Worm (Caenorhabditis elegans) whole organism, L2 larva: ENCODE data around the gene srh-140.

Experiments used
- C34F6.9 ChIP-seq: fragments of 150-350 bp; optimal IDR thresholded peaks from 2 replicates; lab custom pipeline; 2014; ENCODE audit warnings: missing biosample characterization, missing genetic modification characterization
- R02D3.7 ChIP-seq: fragments of 150-350 bp; optimal IDR thresholded peaks from 2 replicates; lab custom pipeline; 2014; ENCODE audit warnings: missing biosample characterization, missing genetic modification characterization
- Y55F3AM.14 ChIP-seq: fragments of 200-800 bp; sonication (Bioruptor generic); optimal IDR thresholded peaks from 2 replicates; lab custom pipeline; 2018; ENCODE audit warnings: mild to moderate bottlenecking, missing genetic modification characterization, missing compliant biosample characterization
- ZK546.5 ChIP-seq: sonication (generic microtip); optimal IDR thresholded peaks from 2 replicates; lab custom pipeline; 2017; ENCODE audit warnings: missing biosample characterization, missing genetic modification characterization
- alr-1 ChIP-seq: fragments of 150-350 bp; optimal IDR thresholded peaks from 2 replicates; lab custom pipeline; 2014; ENCODE audit warnings: missing biosample characterization, missing genetic modification characterization
- aly-2 ChIP-seq: fragments of 150-350 bp; optimal IDR thresholded peaks from 2 replicates; lab custom pipeline; 2014; ENCODE audit warnings: missing biosample characterization, missing genetic modification characterization
- ama-1 ChIP-seq: fragments of 150-350 bp; optimal IDR thresholded peaks from 2 replicates; lab custom pipeline; 2018; ENCODE audit warnings: inconsistent platforms
- blmp-1 ChIP-seq: sonication (generic microtip); optimal IDR thresholded peaks from 2 replicates; lab custom pipeline; 2017; ENCODE audit warnings: missing genetic modification characterization, mild to moderate bottlenecking, missing compliant biosample characterization, antibody characterized with exemption, moderate library complexity; ENCODE audit not compliant: insufficient read depth
- ceh-16 ChIP-seq: fragments of 150-350 bp; optimal IDR thresholded peaks from 2 replicates; lab custom pipeline; 2014; ENCODE audit warnings: missing biosample characterization, missing genetic modification characterization
- ceh-82 ChIP-seq: fragments of 150-350 bp; optimal IDR thresholded peaks from 2 replicates; lab custom pipeline; 2014; ENCODE audit warnings: missing biosample characterization, missing genetic modification characterization
- crh-2 ChIP-seq: sonication (generic microtip); optimal IDR thresholded peaks from 2 replicates; lab custom pipeline; 2017; ENCODE audit warnings: missing biosample characterization, missing genetic modification characterization
- dmd-4 ChIP-seq: sonication (generic microtip); optimal IDR thresholded peaks from 2 replicates; lab custom pipeline; 2017; ENCODE audit warnings: missing biosample characterization, missing genetic modification characterization
- egl-27 ChIP-seq: sonication (generic microtip); optimal IDR thresholded peaks from 3 replicates; lab custom pipeline; 2017; ENCODE audit warnings: missing biosample characterization, missing genetic modification reagents, missing genetic modification characterization
- elt-1 ChIP-seq: fragments of 150-350 bp; optimal IDR thresholded peaks from 2 replicates; lab custom pipeline; 2014; ENCODE audit warnings: missing biosample characterization, missing genetic modification characterization
- elt-3 ChIP-seq: sonication (generic microtip); optimal IDR thresholded peaks from 2 replicates; lab custom pipeline; 2017; ENCODE audit warnings: missing biosample characterization, missing genetic modification characterization
- lin-11 ChIP-seq: fragments of 150-350 bp; sonication (generic microtip); optimal IDR thresholded peaks from 2 replicates; lab custom pipeline; 2014; ENCODE audit warnings: missing biosample characterization, missing genetic modification characterization, inconsistent platforms, mixed read lengths
- lin-13 ChIP-seq: fragments of 150-350 bp; optimal IDR thresholded peaks from 2 replicates; lab custom pipeline; 2014; ENCODE audit warnings: missing biosample characterization, missing genetic modification reagents, missing genetic modification characterization
- lsy-2 ChIP-seq, 2 experiments: fragments of 150-350 bp in 1 of 2; sonication (generic microtip) in 1 of 2; optimal IDR thresholded peaks; 2 replicates each; lab custom pipeline; 2014 to 2017; ENCODE audit warnings: missing biosample characterization in 2 of 2, missing genetic modification characterization in 2 of 2
- mab-5 ChIP-seq: fragments of 150-350 bp; optimal IDR thresholded peaks from 2 replicates; lab custom pipeline; 2014; ENCODE audit warnings: missing biosample characterization, missing genetic modification characterization
- mbf-1 ChIP-seq: sonication (generic microtip); optimal IDR thresholded peaks from 2 replicates; lab custom pipeline; 2017; ENCODE audit warnings: missing biosample characterization, missing genetic modification characterization
- mdl-1 ChIP-seq, 2 experiments: fragments of 150-350 bp in 1 of 2; sonication (generic microtip) in 1 of 2; optimal IDR thresholded peaks; 2 replicates each; lab custom pipeline; 2017; ENCODE audit warnings: missing biosample characterization in 2 of 2, missing genetic modification characterization in 2 of 2
- nhr-10 ChIP-seq: sonication (generic microtip); optimal IDR thresholded peaks from 2 replicates; lab custom pipeline; 2017; ENCODE audit warnings: missing biosample characterization, missing genetic modification characterization
- nhr-11 ChIP-seq: fragments of 150-350 bp; optimal IDR thresholded peaks from 2 replicates; lab custom pipeline; 2014; ENCODE audit warnings: missing biosample characterization, missing genetic modification characterization
- nhr-12 ChIP-seq: fragments of 150-350 bp; optimal IDR thresholded peaks from 2 replicates; lab custom pipeline; 2014; ENCODE audit warnings: missing biosample characterization, missing genetic modification characterization
- nhr-129 ChIP-seq: fragments of 150-350 bp; optimal IDR thresholded peaks from 2 replicates; lab custom pipeline; 2014; ENCODE audit warnings: missing biosample characterization, missing genetic modification characterization
- nhr-21 ChIP-seq: fragments of 150-350 bp; optimal IDR thresholded peaks from 2 replicates; lab custom pipeline; 2014; ENCODE audit warnings: missing biosample characterization, missing genetic modification characterization
- nhr-23 ChIP-seq: fragments of 150-350 bp; optimal IDR thresholded peaks from 2 replicates; lab custom pipeline; 2014; ENCODE audit warnings: missing biosample characterization, missing genetic modification reagents, missing genetic modification characterization
- nhr-237 ChIP-seq: fragments of 150-350 bp; optimal IDR thresholded peaks from 2 replicates; lab custom pipeline; 2014; ENCODE audit warnings: missing biosample characterization, missing genetic modification characterization
- nhr-25 ChIP-seq: fragments of 150-350 bp; sonication (generic microtip); optimal IDR thresholded peaks from 3 replicates; lab custom pipeline; 2014; ENCODE audit warnings: missing biosample characterization, missing genetic modification characterization
- nhr-6 ChIP-seq: fragments of 150-350 bp; optimal IDR thresholded peaks from 2 replicates; lab custom pipeline; 2014; ENCODE audit warnings: missing biosample characterization, missing genetic modification characterization
- nhr-77 ChIP-seq: fragments of 150-350 bp; optimal IDR thresholded peaks from 2 replicates; lab custom pipeline; 2014; ENCODE audit warnings: missing biosample characterization, missing genetic modification characterization
- peb-1 ChIP-seq: fragments of 150-350 bp; optimal IDR thresholded peaks from 2 replicates; lab custom pipeline; 2014; ENCODE audit warnings: missing biosample characterization, missing genetic modification characterization
- sem-4 ChIP-seq: fragments of 150-350 bp; optimal IDR thresholded peaks from 2 replicates; lab custom pipeline; 2014; ENCODE audit warnings: missing biosample characterization, missing genetic modification reagents, missing genetic modification characterization
- sma-3 ChIP-seq: sonication (generic microtip); optimal IDR thresholded peaks from 2 replicates; lab custom pipeline; 2016; ENCODE audit warnings: missing genetic modification reagents, missing genetic modification characterization, missing compliant biosample characterization
- sma-9 ChIP-seq, 2 experiments: fragments of 150-350 bp in 1 of 2; sonication (generic microtip) in 1 of 2; optimal IDR thresholded peaks; 2 replicates each; lab custom pipeline; 2014 to 2016; ENCODE audit warnings: missing genetic modification characterization in 2 of 2, mild to moderate bottlenecking in 1 of 2, missing biosample characterization in 1 of 2, missing compliant biosample characterization in 1 of 2, missing genetic modification reagents in 1 of 2, moderate library complexity in 1 of 2
- unc-39 ChIP-seq: fragments of 150-350 bp; optimal IDR thresholded peaks from 2 replicates; lab custom pipeline; 2014; ENCODE audit warnings: missing biosample characterization, missing genetic modification characterization
- zag-1 ChIP-seq: fragments of 150-350 bp; optimal IDR thresholded peaks from 2 replicates; lab custom pipeline; 2014; ENCODE audit warnings: missing biosample characterization, missing genetic modification characterization
- ztf-11 ChIP-seq: sonication (generic microtip); optimal IDR thresholded peaks from 2 replicates; lab custom pipeline; 2017; ENCODE audit warnings: missing biosample characterization, missing genetic modification characterization

srh-140 gene

ce11 chrV:15704745-15705144 lies 17.2 kb upstream of the srh-140 start, which contains the start of gene twk-34:
Gene twk-34, plus strand, starts transcription at chrV:15704960.
- TF ChIP-seq nhr-10 (tag; lab: Kevin White, UChicago) = no peak
- no peak for TF ChIP-seq ceh-16
- TF ChIP-seq lin-13 (GFP tag; lab: Kevin White, UChicago) = no peak
- TF ChIP-seq dmd-4 (tag; lab: Kevin White, UChicago) = no peak
- no peak for TF ChIP-seq peb-1
- no peak for TF ChIP-seq R02D3.7
- TF ChIP-seq mdl-1 (tag; optimal IDR thresholded peaks at IDR 0.05; lab: Kevin White, UChicago) = no peak
- TF ChIP-seq alr-1 (tag; lab: Kevin White, UChicago) = no peak
- TF ChIP-seq nhr-12 (tag; lab: Kevin White, UChicago) = no peak
- no peak for TF ChIP-seq nhr-11 (tag; lab: Kevin White, UChicago)

DNA sequence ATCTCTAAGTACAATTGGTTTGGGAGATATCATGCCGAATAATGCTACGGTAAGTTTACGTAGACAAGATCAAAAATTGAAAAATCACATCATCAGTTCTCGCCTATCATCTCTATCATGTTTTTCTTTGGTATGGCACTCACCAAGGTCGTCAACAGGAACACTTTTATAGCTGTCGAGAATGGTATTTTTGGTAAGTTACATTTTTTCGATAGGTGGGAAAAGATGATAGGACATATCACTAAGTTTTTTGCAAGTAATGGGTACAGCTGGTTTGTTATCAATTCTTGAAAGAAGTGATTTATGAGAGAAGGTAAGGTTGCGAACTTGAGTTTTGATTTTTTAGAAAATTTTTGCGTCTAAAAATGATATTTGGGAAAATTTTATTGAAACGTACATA lies 14.0 kb upstream of the srh-140 start:
- TF ChIP-seq ama-1 (no peak), unc-39 (no peak), crh-2 (peak; percentile 36), sma-9 (GFP tag; optimal IDR thresholded peaks at IDR 0.05; lab: Kevin White, UChicago) (peak; percentile 85), sma-9 (tag; optimal IDR thresholded peaks at IDR 0.05; lab: Kevin White, UChicago) (no peak), nhr-6 (no peak), ztf-11 (tag; lab: Kevin White, UChicago) (no peak), egl-27 (tag; lab: Kevin White, UChicago) (peak; percentile 20), nhr-10 (tag; lab: Kevin White, UChicago) (no peak), nhr-129 (tag; lab: Kevin White, UChicago) (peak; percentile 6), mbf-1 (tag; lab: Kevin White, UChicago) (no peak), nhr-23 (tag; lab: Kevin White, UChicago) (no peak), sma-3 (GFP tag; lab: Kevin White, UChicago) (peak; percentile 46), lin-11 (tag; lab: Kevin White, UChicago) (no peak), C34F6.9 (tag; lab: Kevin White, UChicago) (no peak), elt-3 (no peak), mdl-1 (tag; optimal IDR thresholded peaks at IDR 0.05; lab: Kevin White, UChicago) (no peak), nhr-25 (peak; percentile 67), ceh-16 (no peak), nhr-21 (tag; lab: Kevin White, UChicago) (peak; percentile 13), mab-5 (tag; lab: Kevin White, UChicago) (no peak), elt-1 (no peak), nhr-237 (tag; lab: Kevin White, UChicago) (no peak), Y55F3AM.14 (GFP tag; lab: Kevin White, UChicago) (no peak), nhr-11 (tag; lab: Kevin White, UChicago) (no peak), aly-2 (tag; lab: Kevin White, UChicago) (no peak), lsy-2 (tag; optimal IDR thresholded peaks at IDR 0.05; lab: Kevin White, UChicago) (no peak), nhr-77 (tag; lab: Kevin White, UChicago) (no peak), ZK546.5 (tag; lab: Kevin White, UChicago) (no peak)
- TF ChIP-seq, all 48 proteins: peak for 7

- no peak for TF ChIP-seq ceh-82 (tag; lab: Kevin White, UChicago)
- no peak for TF ChIP-seq sma-3 (GFP tag; lab: Kevin White, UChicago)
- no peak for TF ChIP-seq nhr-11 (tag; lab: Kevin White, UChicago)
- no peak for TF ChIP-seq peb-1
- TF ChIP-seq nhr-10 (tag; lab: Kevin White, UChicago) = no peak
- TF ChIP-seq dmd-4 (tag; lab: Kevin White, UChicago) = no peak
- TF ChIP-seq blmp-1 (tag; lab: Kevin White, UChicago) = no peak
- TF ChIP-seq ztf-11 (tag; lab: Kevin White, UChicago) = no peak
- no peak for TF ChIP-seq zag-1 (tag; lab: Kevin White, UChicago)
- no peak for TF ChIP-seq egl-27 (tag; lab: Kevin White, UChicago)
- TF ChIP-seq lin-13 (GFP tag; lab: Kevin White, UChicago) = no peak
- no peak for TF ChIP-seq sem-4 (tag; lab: Kevin White, UChicago)
- no peak for TF ChIP-seq nhr-23 (tag; lab: Kevin White, UChicago)
- no peak for TF ChIP-seq C34F6.9 (tag; lab: Kevin White, UChicago)
- no peak for TF ChIP-seq mbf-1 (tag; lab: Kevin White, UChicago)
- no peak for TF ChIP-seq elt-1
- TF ChIP-seq nhr-6 = no peak
- TF ChIP-seq ZK546.5 (tag; lab: Kevin White, UChicago) = no peak
- TF ChIP-seq, all 48 proteins: peak for 0
These were observed 11.6 kb upstream of the srh-140 start, which contains the start of gene Y6E2A.1 for ce11 chrV:15710401-15710800. Gene Y6E2A.1, minus strand, starts transcription at chrV:15710501.
